Worm (Caenorhabditis elegans): ENCODE data around the gene clec-58.
A peak's percentile ranks its signal among the peaks of the same experiment; 100 is the strongest.

The clec-58 gene

DNA sequence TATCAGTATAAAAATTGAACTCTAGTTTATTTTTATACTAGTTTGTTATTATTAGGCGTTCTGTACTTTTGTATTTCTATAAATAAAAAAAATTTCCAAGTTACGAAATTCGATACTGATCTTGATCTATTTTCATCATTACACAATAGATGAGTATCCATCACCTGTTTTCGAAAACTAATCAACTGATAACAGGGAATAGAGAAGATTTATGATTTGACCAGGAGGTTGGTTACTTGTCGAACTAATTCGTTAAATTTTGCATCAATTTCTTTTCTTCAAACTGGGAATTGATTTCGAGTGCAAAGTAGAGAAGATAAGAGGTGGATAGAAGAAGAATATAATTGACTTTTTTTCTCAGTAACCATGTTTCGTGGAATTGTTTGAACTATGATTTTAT, 39.5 kb upstream of the clec-58 start:
- TF ChIP-seq gei-17 (GFP tag; optimal IDR thresholded peaks at IDR 0.05) (no peak), F10E7.11 (tag; optimal IDR thresholded peaks at IDR 0.05) (no peak), cebp-1 (GFP tag; IDR thresholded peaks at IDR 0.05) (no peak), cebp-1 (tag; optimal IDR thresholded peaks at IDR 0.05) (peak; percentile 15)

DNA sequence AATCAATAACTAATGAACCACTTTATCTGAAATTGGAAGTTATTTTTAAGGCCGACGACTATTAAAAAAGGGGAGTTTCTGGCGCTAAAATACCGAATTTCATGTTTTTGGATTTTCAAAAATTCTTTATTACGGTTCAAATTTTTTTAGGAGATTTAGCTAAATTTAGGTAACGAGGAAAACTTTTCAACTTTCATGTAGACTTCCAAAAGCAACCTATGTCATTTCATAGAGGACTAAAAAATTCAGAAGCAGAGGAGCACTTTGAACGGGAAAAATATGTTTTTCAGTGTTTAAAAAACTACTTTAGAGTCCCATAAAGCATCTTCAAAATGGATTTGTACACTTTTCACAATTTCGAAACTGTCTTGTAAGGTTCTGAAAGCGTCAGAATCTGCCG, 37.4 kb upstream of the clec-58 start:
- TF ChIP-seq hrde-1 (tag; optimal IDR thresholded peaks at IDR 0.05; ENCODE audit: borderline replicate concordance): no peak
- TF ChIP-seq cebp-1 (GFP tag; IDR thresholded peaks at IDR 0.05): no peak
- peak; percentile 3 for TF ChIP-seq cebp-1 (tag; optimal IDR thresholded peaks at IDR 0.05)

DNA sequence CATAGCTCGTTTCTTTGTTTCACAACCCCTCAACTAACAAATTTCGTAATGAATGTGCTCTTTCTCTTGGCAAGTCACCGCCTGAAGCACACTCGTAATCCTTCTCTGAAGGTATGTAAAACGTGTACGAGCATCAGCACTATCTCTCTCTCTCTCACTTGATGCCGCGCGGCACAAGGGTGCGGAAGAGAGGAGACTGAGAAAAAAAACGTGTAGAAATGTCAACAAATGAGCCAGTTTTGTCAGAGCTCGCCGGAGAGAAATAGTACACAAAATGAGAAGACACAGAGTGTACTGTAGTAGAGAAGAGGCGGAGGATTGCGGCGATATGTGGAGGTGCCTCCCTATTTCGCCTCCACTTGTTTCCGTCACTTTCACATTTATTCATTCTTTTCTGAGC, 34.3 kb upstream of the clec-58 start, which contains the start of gene F59B10.3:
Gene F59B10.3, plus strand, starts transcription at position 301 of the 400 bp plus-strand sequence.
- TF ChIP-seq tbp1 (GFP tag; optimal IDR thresholded peaks at IDR 0.05): no peak
- no peak for TF ChIP-seq cebp-1 (GFP tag; IDR thresholded peaks at IDR 0.05)
- peak; percentile 1 for TF ChIP-seq cebp-1 (tag; optimal IDR thresholded peaks at IDR 0.05)

DNA sequence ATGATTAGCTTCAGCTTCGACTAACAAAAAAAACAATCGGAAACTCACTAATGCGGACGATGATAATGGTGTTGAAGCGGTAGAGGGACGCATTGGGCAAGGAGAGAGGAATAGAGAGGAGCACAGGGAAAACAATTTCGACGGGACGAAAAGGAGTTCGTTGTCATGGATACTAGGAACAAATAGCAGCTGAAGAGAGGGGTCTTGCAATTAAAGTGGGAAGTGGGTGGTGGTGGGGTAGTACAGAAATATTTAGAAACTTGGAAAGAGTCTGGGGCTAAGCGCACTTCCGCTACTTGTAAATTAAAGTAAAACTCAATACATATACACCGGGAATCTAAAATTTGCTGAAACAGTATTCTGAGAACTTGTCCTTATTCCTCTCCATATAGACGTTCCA, 33.8 kb upstream of the clec-58 start, which contains the start of gene F59B10.2:
Gene F59B10.2, minus strand, starts transcription at position 101 of the 400 bp plus-strand sequence.
- no peak for TF ChIP-seq nhr-80 (tag; optimal IDR thresholded peaks at IDR 0.05)
- TF ChIP-seq C06A6.2 (GFP tag; conservative IDR thresholded peaks at IDR 0.05): no peak
- TF ChIP-seq xnd-1 (tag; optimal IDR thresholded peaks at IDR 0.05): no peak
- no peak for TF ChIP-seq sdz-38 (tag; optimal IDR thresholded peaks at IDR 0.05)
- no peak for TF ChIP-seq fkh-3 (tag; optimal IDR thresholded peaks at IDR 0.05)
- no peak for TF ChIP-seq somi-1 (GFP tag; optimal IDR thresholded peaks at IDR 0.05)
- TF ChIP-seq D2030.7 (GFP tag; IDR thresholded peaks at IDR 0.05): no peak
- TF ChIP-seq zfh-2 (GFP tag; conservative IDR thresholded peaks at IDR 0.05): no peak

DNA sequence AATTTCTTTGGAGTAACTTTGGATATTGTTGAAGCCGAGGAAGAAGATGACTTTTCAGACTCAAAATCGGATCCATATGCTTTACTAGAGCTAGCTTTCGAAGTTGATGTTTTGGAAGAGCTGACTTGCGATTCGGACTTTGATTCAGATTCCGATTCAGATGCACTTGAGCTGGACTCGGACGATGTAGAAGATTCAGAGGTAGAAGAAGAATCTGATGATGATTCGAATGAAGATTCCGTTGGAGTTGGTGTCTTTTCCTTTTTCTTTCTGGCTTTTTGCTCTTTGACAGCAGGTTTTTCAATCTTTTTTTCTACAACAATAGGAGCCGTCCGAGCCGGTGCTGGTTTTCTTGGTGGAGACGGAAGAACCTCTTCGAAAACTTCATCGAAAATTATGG, 32.0 kb upstream of the clec-58 start:
- TF ChIP-seq lin-35 (GFP tag; optimal IDR thresholded peaks at IDR 0.05): no peak
- TF ChIP-seq egl-44 (GFP tag; IDR thresholded peaks at IDR 0.05): no peak
- TF ChIP-seq F22D6.2 (tag; optimal IDR thresholded peaks at IDR 0.05): no peak
- TF ChIP-seq nhr-120 (GFP tag; IDR thresholded peaks at IDR 0.05): no peak
- TF ChIP-seq egl-18 (GFP tag; IDR thresholded peaks at IDR 0.05): no peak
- TF ChIP-seq unc-62 (GFP tag; optimal IDR thresholded peaks at IDR 0.05): no peak
- no peak for TF ChIP-seq ccch-3 (GFP tag; optimal IDR thresholded peaks at IDR 0.05)
- no peak for TF ChIP-seq ceh-40 (GFP tag; IDR thresholded peaks at IDR 0.05)
- no peak for TF ChIP-seq bed-1 (GFP tag; IDR thresholded peaks at IDR 0.05)
- TF ChIP-seq lsy-27 (tag; optimal IDR thresholded peaks at IDR 0.05; ENCODE audit: borderline replicate concordance, insufficient read depth): no peak
- TF ChIP-seq mes-4 (tag; optimal IDR thresholded peaks at IDR 0.05): no peak
- no peak for TF ChIP-seq F49E8.2 (tag; optimal IDR thresholded peaks at IDR 0.05; ENCODE audit: insufficient read depth)
- TF ChIP-seq aptf-2 (GFP tag; conservative IDR thresholded peaks at IDR 0.05): no peak

DNA sequence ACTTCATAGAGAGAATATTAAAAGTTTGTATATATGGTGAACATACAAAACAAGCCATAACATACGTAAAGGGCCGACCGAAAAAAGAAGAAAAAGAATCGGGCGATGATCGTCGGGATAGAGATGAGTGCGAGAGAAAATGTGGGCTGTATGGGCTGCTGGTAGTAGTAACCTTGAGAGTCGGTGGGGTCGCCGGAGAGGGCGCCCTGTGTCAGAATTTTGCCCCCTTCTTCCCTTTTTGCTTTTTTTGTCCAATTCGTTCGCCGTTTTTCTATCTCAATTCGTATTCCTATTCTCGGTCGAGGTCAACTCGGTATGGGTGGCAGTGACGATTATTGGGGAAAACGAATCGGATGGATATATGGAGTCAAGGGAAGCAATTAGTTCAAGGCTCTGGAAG, 30.0 kb upstream of the clec-58 start:
- no peak for TF ChIP-seq mxl-1 (tag; optimal IDR thresholded peaks at IDR 0.05)
- TF ChIP-seq lsl-1 (GFP tag; optimal IDR thresholded peaks at IDR 0.05): no peak
- TF ChIP-seq ZK185.1 (tag; optimal IDR thresholded peaks at IDR 0.05; ENCODE audit: poor library complexity, severe bottlenecking): no peak
- TF ChIP-seq ceh-79 (tag; optimal IDR thresholded peaks at IDR 0.05): no peak
- TF ChIP-seq akir-1 (GFP tag; optimal IDR thresholded peaks at IDR 0.05): no peak
- TF ChIP-seq die-1 (tag; optimal IDR thresholded peaks at IDR 0.05): no peak
- no peak for TF ChIP-seq aptf-3 (GFP tag; IDR thresholded peaks at IDR 0.05)
- no peak for TF ChIP-seq F10E7.11 (tag; optimal IDR thresholded peaks at IDR 0.05)
- no peak for TF ChIP-seq zim-3 (tag; optimal IDR thresholded peaks at IDR 0.05)
- no peak for TF ChIP-seq F37B4.10 (GFP tag; IDR thresholded peaks at IDR 0.05)
- TF ChIP-seq ccch-3 (GFP tag; optimal IDR thresholded peaks at IDR 0.05): no peak
- TF ChIP-seq K11D2.4 (GFP tag; IDR thresholded peaks at IDR 0.05): no peak
- TF ChIP-seq nhr-27 (tag; optimal IDR thresholded peaks at IDR 0.05): no peak
- no peak for TF ChIP-seq F39B2.1 (GFP tag; IDR thresholded peaks at IDR 0.05)
- no peak for TF ChIP-seq sptf-2 (GFP tag; optimal IDR thresholded peaks at IDR 0.05)
- TF ChIP-seq let-526 (GFP tag; IDR thresholded peaks at IDR 0.05): no peak
- TF ChIP-seq dpff-1 (tag; optimal IDR thresholded peaks at IDR 0.05): no peak
